Fruit fly (Drosophila melanogaster) whole organism, wandering third instar larva: ENCODE measurements around the gene CG3091.

Experiments
- CG32264 ChIP-seq: fragments of 200-800 bp; sonication (Bioruptor generic); optimal IDR thresholded peaks from 2 replicates; lab custom pipeline; 2016; ENCODE audit warnings: missing biosample characterization, missing genetic modification characterization
- CG9705 ChIP-seq: fragments of 200-800 bp; sonication (Bioruptor generic); optimal IDR thresholded peaks from 2 replicates; lab custom pipeline; 2018; ENCODE audit warnings: missing biosample characterization, mild to moderate bottlenecking, missing genetic modification characterization
- CrebA ChIP-seq: fragments of 200-800 bp; sonication (Bioruptor generic); optimal IDR thresholded peaks from 2 replicates; lab custom pipeline; 2016; ENCODE audit warnings: missing biosample characterization, mild to moderate bottlenecking, missing genetic modification characterization, borderline replicate concordance
- Dfd ChIP-seq: fragments of >200 bp; optimal IDR thresholded peaks from 2 replicates; lab custom pipeline; 2017; ENCODE audit warnings: missing biosample characterization, missing genetic modification characterization
- Dif ChIP-seq: fragments of 200-275, 200-300 bp; sonication (Bioruptor generic); optimal IDR thresholded peaks from 2 replicates; lab custom pipeline; 2018; ENCODE audit warnings: missing biosample characterization, missing genetic modification characterization; ENCODE audit not compliant: partially characterized antibody
- GATAd ChIP-seq: sonication (Bioruptor generic); optimal IDR thresholded peaks from 2 replicates; lab custom pipeline; 2016; ENCODE audit warnings: missing biosample characterization, missing genetic modification characterization
- HLH106 ChIP-seq: fragments of 200-800 bp; optimal IDR thresholded peaks from 3 replicates; lab custom pipeline; 2019; ENCODE audit warnings: missing biosample characterization, mild to moderate bottlenecking, missing genetic modification characterization, moderate library complexity
- Hnf4 ChIP-seq: fragments of 200-800 bp; sonication (Bioruptor generic); optimal IDR thresholded peaks from 2 replicates; lab custom pipeline; 2016; ENCODE audit warnings: missing biosample characterization, mild to moderate bottlenecking, missing genetic modification characterization
- Hr78 ChIP-seq: fragments of >200 bp; optimal IDR thresholded peaks from 2 replicates; lab custom pipeline; 2017; ENCODE audit warnings: missing biosample characterization, missing genetic modification characterization
- Hr83 ChIP-seq: fragments of 200-300 bp; sonication (Bioruptor generic); optimal IDR thresholded peaks from 2 replicates; lab custom pipeline; 2016; ENCODE audit warnings: missing biosample characterization, mild to moderate bottlenecking, missing genetic modification characterization, moderate library complexity; ENCODE audit not compliant: poor library complexity, severe bottlenecking
- Jra ChIP-seq: sonication (Bioruptor generic); optimal IDR thresholded peaks from 2 replicates; lab custom pipeline; 2016; ENCODE audit warnings: missing biosample characterization, missing genetic modification characterization
- Mio ChIP-seq: sonication (Bioruptor generic); optimal IDR thresholded peaks from 2 replicates; lab custom pipeline; 2016; ENCODE audit warnings: missing biosample characterization, missing genetic modification characterization
- N ChIP-seq: fragments of >200 bp; optimal IDR thresholded peaks from 2 replicates; lab custom pipeline; 2018; ENCODE audit warnings: missing biosample characterization, missing external identifiers, missing genetic modification characterization
- OdsH ChIP-seq: fragments of 200-800 bp; sonication (Bioruptor generic); optimal IDR thresholded peaks from 2 replicates; lab custom pipeline; 2016; ENCODE audit warnings: missing biosample characterization, mild to moderate bottlenecking, missing genetic modification characterization
- Rel ChIP-seq, 2 experiments: fragments of 200-800 bp; sonication (Bioruptor generic) in 1 of 2; optimal IDR thresholded peaks; 2 replicates in 1 of 2; 3 replicates in 1 of 2; lab custom pipeline; 2016 to 2019; ENCODE audit warnings: mild to moderate bottlenecking in 2 of 2, missing biosample characterization in 2 of 2, missing genetic modification characterization in 2 of 2, moderate library complexity in 1 of 2
- Sp1 ChIP-seq: fragments of 200-800 bp; sonication (Bioruptor generic); optimal IDR thresholded peaks from 3 replicates; lab custom pipeline; 2019; ENCODE audit warnings: missing biosample characterization, mild to moderate bottlenecking, missing genetic modification characterization, moderate library complexity
- Vsx2 ChIP-seq: fragments of 200-300, 225-300 bp; sonication (Bioruptor generic); optimal IDR thresholded peaks from 2 replicates; lab custom pipeline; 2018; ENCODE audit warnings: missing biosample characterization, missing genetic modification characterization; ENCODE audit not compliant: partially characterized antibody
- br ChIP-seq: fragments of 200-800 bp; sonication (Bioruptor generic); optimal IDR thresholded peaks from 2 replicates; lab custom pipeline; 2016; ENCODE audit warnings: missing biosample characterization, missing genetic modification characterization
- dl ChIP-seq, 2 experiments: fragments of 175-275, 200-275 bp in 1 of 2; fragments of 200-275 bp in 1 of 2; sonication (Bioruptor generic); optimal IDR thresholded peaks; lab custom pipeline; 2018; ENCODE audit warnings: mild to moderate bottlenecking in 2 of 2, missing biosample characterization in 2 of 2, missing genetic modification characterization in 2 of 2, moderate library complexity in 2 of 2; ENCODE audit not compliant: partially characterized antibody in 2 of 2, insufficient read depth in 1 of 2
- dmrt93B ChIP-seq: fragments of 200-800 bp; sonication (Bioruptor generic); optimal IDR thresholded peaks from 2 replicates; lab custom pipeline; 2018; ENCODE audit warnings: missing biosample characterization, mild to moderate bottlenecking, missing genetic modification characterization
- dsf ChIP-seq: sonication (Bioruptor generic); optimal IDR thresholded peaks from 2 replicates; lab custom pipeline; 2016; ENCODE audit warnings: missing biosample characterization, missing genetic modification characterization, borderline replicate concordance
- ey ChIP-seq: fragments of 200-800 bp; sonication (Bioruptor generic); optimal IDR thresholded peaks from 2 replicates; lab custom pipeline; 2016; ENCODE audit warnings: missing biosample characterization, missing genetic modification characterization
- foxo ChIP-seq, 2 experiments: fragments of 200-800 bp; sonication (Bioruptor generic); optimal IDR thresholded peaks; 2 replicates in 1 of 2; 3 replicates in 1 of 2; lab custom pipeline; 2016 to 2017; ENCODE audit warnings: missing biosample characterization in 2 of 2, missing genetic modification characterization in 2 of 2
- fru ChIP-seq: fragments of 200-800 bp; sonication (Bioruptor generic); optimal IDR thresholded peaks from 3 replicates; lab custom pipeline; 2016; ENCODE audit warnings: missing biosample characterization, mild to moderate bottlenecking, missing genetic modification characterization
- h ChIP-seq: fragments of 200-800 bp; sonication (Bioruptor generic); optimal IDR thresholded peaks from 3 replicates; lab custom pipeline; 2016; ENCODE audit warnings: missing biosample characterization, mild to moderate bottlenecking, missing genetic modification characterization
- jim ChIP-seq: fragments of 175-275, 200-325 bp; sonication (Bioruptor generic); optimal IDR thresholded peaks from 2 replicates; lab custom pipeline; 2016; ENCODE audit warnings: missing biosample characterization, mild to moderate bottlenecking, missing genetic modification characterization
- lola ChIP-seq: fragments of >200 bp; optimal IDR thresholded peaks from 2 replicates; lab custom pipeline; 2017; ENCODE audit warnings: missing biosample characterization, missing genetic modification characterization
- pan ChIP-seq: fragments of >200 bp; optimal IDR thresholded peaks from 2 replicates; lab custom pipeline; 2017
- psq ChIP-seq: fragments of 200-800 bp; sonication (Bioruptor generic); optimal IDR thresholded peaks from 3 replicates; lab custom pipeline; 2017; ENCODE audit warnings: missing biosample characterization, mild to moderate bottlenecking, missing genetic modification characterization, moderate library complexity
- rgr ChIP-seq: fragments of 200-800 bp; sonication (Bioruptor generic); optimal IDR thresholded peaks from 3 replicates; lab custom pipeline; 2016; ENCODE audit warnings: missing biosample characterization, mild to moderate bottlenecking, missing genetic modification characterization
- sv ChIP-seq: fragments of 200-800 bp; sonication (Bioruptor generic); optimal IDR thresholded peaks from 3 replicates; lab custom pipeline; 2016; ENCODE audit warnings: missing biosample characterization, missing genetic modification characterization
- tai ChIP-seq: sonication (Bioruptor generic); optimal IDR thresholded peaks from 2 replicates; lab custom pipeline; 2016; ENCODE audit warnings: missing biosample characterization, missing genetic modification characterization
- usp ChIP-seq: fragments of >200 bp; optimal IDR thresholded peaks from 2 replicates; lab custom pipeline; 2017; ENCODE audit warnings: missing biosample characterization, missing genetic modification characterization
- woc ChIP-seq: sonication (Bioruptor generic); optimal IDR thresholded peaks from 2 replicates; lab custom pipeline; 2016; ENCODE audit warnings: missing biosample characterization, mild to moderate bottlenecking, missing genetic modification characterization

CG3091 gene

DNA sequence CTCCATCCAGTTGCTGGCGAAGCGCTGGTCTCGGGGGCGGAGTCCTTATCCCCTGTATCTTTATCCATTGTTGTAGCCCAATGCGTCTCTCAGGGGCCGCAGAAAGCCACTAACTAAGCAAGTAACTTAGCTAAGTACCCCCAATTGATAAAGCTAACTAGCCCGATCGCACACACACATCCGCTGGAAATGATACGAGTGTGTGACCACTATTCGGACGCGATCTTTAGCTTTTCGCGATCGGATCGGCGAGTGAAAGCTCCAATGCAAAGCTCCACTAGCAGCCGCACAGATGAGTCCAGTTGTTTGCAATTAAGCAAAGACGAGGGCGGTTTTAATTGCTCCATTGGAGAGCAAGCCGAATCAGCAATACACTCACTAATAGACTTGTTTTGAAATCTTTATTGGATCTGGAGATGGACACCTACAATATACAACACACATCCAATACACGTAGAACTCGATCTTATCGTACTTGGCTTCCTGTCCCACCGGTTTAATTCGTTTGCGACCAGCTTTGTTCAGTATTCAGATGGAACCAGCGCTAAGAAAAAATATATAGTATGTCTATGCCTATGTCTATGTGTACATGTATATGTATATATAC, at the start of gene CG3091:
Gene CG3091 (minus strand): TSS at position 178 of the 607 bp plus-strand sequence.
- peak; percentile 16 for TF ChIP-seq h (GFP tag; lab: Kevin White, UChicago)
- TF ChIP-seq Dfd (GFP tag; lab: Kevin White, UChicago): no peak
- no peak for TF ChIP-seq CG9705
- TF ChIP-seq lola: no peak

DNA sequence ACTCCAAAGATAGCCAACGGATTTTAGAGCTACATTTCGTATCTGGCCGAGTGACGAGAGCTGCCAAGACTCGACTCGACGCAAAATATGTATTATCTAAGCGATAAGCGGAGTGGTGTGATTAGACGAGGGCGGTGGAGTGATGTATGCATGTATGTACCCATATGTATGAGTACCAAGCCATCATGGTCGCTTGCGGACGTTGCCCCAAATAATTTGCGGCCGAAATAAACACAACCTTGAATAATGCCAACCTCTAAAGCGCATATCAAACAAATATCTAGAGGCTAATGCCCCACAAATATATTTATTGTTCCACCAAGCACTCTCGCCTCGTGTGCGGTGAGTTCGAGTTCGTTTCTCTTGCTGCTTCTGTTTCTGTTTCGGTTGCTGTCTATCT, 48.9 kb upstream of the CG3091 start:
- TF ChIP-seq Hr83: peak; percentile 29
- TF ChIP-seq Hnf4 (GFP tag; lab: Kevin White, UChicago): peak; percentile 10
- no peak for TF ChIP-seq Rel (GFP tag; optimal IDR thresholded peaks at IDR 0.05; lab: Kevin White, UChicago)
- peak; percentile 10 for TF ChIP-seq Rel (tag; optimal IDR thresholded peaks at IDR 0.05; lab: Kevin White, UChicago)
- peak; percentile 26 for TF ChIP-seq h (GFP tag; lab: Kevin White, UChicago)
- no peak for TF ChIP-seq sv (GFP tag; lab: Kevin White, UChicago)
- TF ChIP-seq GATAd: no peak
- TF ChIP-seq, all 38 proteins: peak for 4

DNA sequence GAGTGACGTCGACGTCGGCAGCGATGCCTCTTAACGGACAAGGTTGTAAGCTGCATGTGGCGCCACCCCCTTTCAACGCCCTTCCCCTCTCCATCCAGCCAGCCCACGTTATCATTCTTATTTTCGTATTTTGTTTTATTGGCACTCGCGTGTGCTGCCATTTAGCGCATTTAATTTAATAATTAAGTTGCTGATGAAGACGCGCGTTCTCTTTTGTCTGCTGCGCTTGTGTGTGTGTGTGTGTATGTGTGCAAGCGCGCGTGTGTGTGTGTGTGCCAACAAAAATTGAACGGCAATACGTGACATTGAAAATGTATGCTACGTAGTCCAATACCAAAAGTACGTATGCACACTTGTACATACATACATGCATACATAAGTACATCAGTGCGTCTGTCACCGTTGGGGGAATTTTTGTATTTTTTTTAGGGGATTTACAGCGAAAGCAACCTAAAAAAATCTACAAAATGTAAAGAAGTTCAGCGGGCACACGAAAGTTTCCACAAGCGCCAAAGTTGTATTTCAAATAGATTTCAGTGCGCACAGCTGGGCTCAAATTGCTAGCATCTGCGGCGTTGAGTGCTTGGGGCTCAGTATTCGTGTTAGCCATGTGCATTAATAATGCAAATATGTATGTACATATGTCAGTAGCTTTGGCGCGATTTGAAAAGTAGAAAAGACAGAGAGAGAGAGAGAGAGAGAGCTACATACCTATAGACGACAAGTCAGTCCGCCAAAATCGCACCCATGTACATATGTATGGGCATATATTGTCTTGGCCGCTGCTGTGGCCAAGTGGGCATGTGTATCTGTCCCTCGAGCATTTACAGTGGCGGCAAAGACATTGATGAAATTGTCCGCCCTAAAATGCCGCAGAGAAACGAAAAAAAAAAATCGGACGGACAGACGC, 47.9 kb upstream of the CG3091 start:
- TF ChIP-seq N (GFP tag; lab: Kevin White, UChicago) (no peak), psq (peak; percentile 62), Hr83 (no peak), CrebA (GFP tag; lab: Kevin White, UChicago) (peak; percentile 30), dsf (GFP tag; lab: Kevin White, UChicago) (no peak), Hr78 (GFP tag; lab: Kevin White, UChicago) (no peak), Hnf4 (GFP tag; lab: Kevin White, UChicago) (peak; percentile 24), Jra (peak; percentile 21), sv (GFP tag; lab: Kevin White, UChicago) (peak; percentile 62), rgr (peak; percentile 72), pan (lab: Kevin White, UChicago) (no peak), Vsx2 (GFP tag; lab: Kevin White, UChicago) (no peak), ey (GFP tag; lab: Kevin White, UChicago) (peak; percentile 68), jim (GFP tag; lab: Kevin White, UChicago) (no peak), CG9705 (peak; percentile 31), h (GFP tag; lab: Kevin White, UChicago) (peak; percentile 65), Dif (GFP tag; lab: Kevin White, UChicago) (no peak), Sp1 (GFP tag; lab: Kevin White, UChicago) (peak; percentile 63), dmrt93B (GFP tag; lab: Kevin White, UChicago) (peak; percentile 70), CG32264 (GFP tag; lab: Kevin White, UChicago) (peak; percentile 59), Rel (GFP tag; optimal IDR thresholded peaks at IDR 0.05; lab: Kevin White, UChicago) (no peak), Rel (tag; optimal IDR thresholded peaks at IDR 0.05; lab: Kevin White, UChicago) (peak; percentile 95), tai (GFP tag; lab: Kevin White, UChicago) (no peak), dl (GFP tag; optimal IDR thresholded peaks at IDR 0.05; lab: Kevin White, UChicago; ENCODE audit: insufficient read depth in 1 of 2, partially characterized antibody in 2 of 2) (peak in 1 of 2 experiments; percentile 13), foxo (GFP tag; optimal IDR thresholded peaks at IDR 0.05; lab: Kevin White, UChicago) (peak; percentile 16 to 79), usp (GFP tag; lab: Kevin White, UChicago) (no peak), woc (GFP tag; lab: Kevin White, UChicago) (peak; percentile 39), HLH106 (tag; lab: Kevin White, UChicago) (peak; percentile 72), fru (peak; percentile 79), Mio (GFP tag; lab: Kevin White, UChicago) (no peak), br (peak; percentile 66), OdsH (GFP tag; lab: Kevin White, UChicago) (peak; percentile 59), lola (no peak), GATAd (no peak)
